Fruit fly (Drosophila melanogaster): ENCODE measurements around the gene ema.

Gene ema

DNA sequence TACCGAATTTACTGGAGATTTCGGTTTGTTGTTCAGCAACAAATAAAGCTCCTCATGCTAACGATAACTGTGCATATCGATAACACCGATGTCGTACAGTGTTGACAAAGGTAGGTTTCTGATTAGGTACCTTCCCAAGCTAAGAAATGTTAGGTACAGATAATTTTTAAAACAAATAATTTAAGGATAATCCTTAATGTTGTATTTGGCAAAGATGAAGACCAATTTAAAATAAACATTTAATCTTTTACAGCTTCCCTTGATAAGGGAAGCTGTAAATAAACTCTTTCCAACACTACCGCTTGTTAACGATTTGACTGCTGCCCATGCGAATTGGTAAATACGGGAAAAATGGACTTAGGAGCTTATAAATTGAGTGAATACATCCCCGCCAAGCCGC is 1.5 kb upstream of the ema start, which contains the start of the genes Ttc1 and CG14882 (continued):
- TF ChIP-seq Side (GFP tag; optimal IDR thresholded peaks at IDR 0.05) (peak; percentile 85), ro (GFP tag; IDR thresholded peaks at IDR 0.05) (no peak; the same call in 1 of the 2 replicates), zen (tag; optimal IDR thresholded peaks at IDR 0.05) (peak; percentile 25), CG2199 (GFP tag; IDR thresholded peaks at IDR 0.05) (peak; percentile 74; the same call in 1 of the 3 replicates), E2f1 (GFP tag; IDR thresholded peaks at IDR 0.05) (peak; percentile 70), CG17385 (GFP tag; optimal IDR thresholded peaks at IDR 0.05) (peak; percentile 84), caup (GFP tag; optimal IDR thresholded peaks at IDR 0.05; ENCODE audit: severe bottlenecking) (peak; percentile 83), CG10321 (GFP tag; IDR thresholded peaks at IDR 0.05) (peak; percentile 73), gem (tag; optimal IDR thresholded peaks at IDR 0.05) (peak; percentile 91), CG12155 (GFP tag; optimal IDR thresholded peaks at IDR 0.05) (peak; percentile 84), tap (tag; optimal IDR thresholded peaks at IDR 0.05) (no peak), CG3847 (GFP tag; IDR thresholded peaks at IDR 0.05) (peak; percentile 91), CG32767 (GFP tag; IDR thresholded peaks at IDR 0.05) (peak; percentile 92), MBD-R2 (GFP tag; IDR thresholded peaks at IDR 0.05) (peak; percentile 93), Poxn (GFP tag; IDR thresholded peaks at IDR 0.05) (peak; percentile 76), mld (GFP tag; IDR thresholded peaks at IDR 0.05; ENCODE audit: partially characterized antibody) (no peak), zfh1 (GFP tag; IDR thresholded peaks at IDR 0.05) (peak; percentile 91), bigmax (GFP tag; optimal IDR thresholded peaks at IDR 0.05) (peak; percentile 0), CG42726 (GFP tag; IDR thresholded peaks at IDR 0.05; ENCODE audit: partially characterized antibody) (no peak), CG10147 (GFP tag; optimal IDR thresholded peaks at IDR 0.05) (peak; percentile 58), sd (tag; optimal IDR thresholded peaks at IDR 0.05) (no peak), CG17802 (tag; optimal IDR thresholded peaks at IDR 0.05) (no peak), dimm (GFP tag; IDR thresholded peaks at IDR 0.05) (peak; percentile 85), CG1529 (GFP tag; optimal IDR thresholded peaks at IDR 0.05) (peak; percentile 62), hth (optimal IDR thresholded peaks at IDR 0.05) (no peak), fd96Cb (tag; optimal IDR thresholded peaks at IDR 0.05) (peak; percentile 51), CG8359 (GFP tag; optimal IDR thresholded peaks at IDR 0.05; ENCODE audit: borderline replicate concordance) (no peak), lola (GFP tag; optimal IDR thresholded peaks at IDR 0.05) (peak in 1 of 3 experiments; percentile 82), eyg (GFP tag; optimal IDR thresholded peaks at IDR 0.05) (peak; percentile 56), tll (GFP tag; optimal IDR thresholded peaks at IDR 0.05) (peak in 1 of 2 experiments; percentile 36), ash1 (GFP tag; optimal IDR thresholded peaks at IDR 0.05) (no peak), CG13296 (GFP tag; optimal IDR thresholded peaks at IDR 0.05) (peak; percentile 83), sqz (GFP tag; optimal IDR thresholded peaks at IDR 0.05) (no peak), wek (GFP tag; optimal IDR thresholded peaks at IDR 0.05) (no peak), pho (GFP tag; optimal IDR thresholded peaks at IDR 0.05) (peak; percentile 90), Aef1 (GFP tag; IDR thresholded peaks at IDR 0.05) (peak; percentile 76), CG33557 (GFP tag; optimal IDR thresholded peaks at IDR 0.05) (peak; percentile 66), CG11093 (GFP tag; IDR thresholded peaks at IDR 0.05) (peak; percentile 36; the same call in 1 of the 3 replicates), CG34224 (GFP tag; IDR thresholded peaks at IDR 0.05; ENCODE audit: partially characterized antibody) (peak; percentile 54; the same call in 2 of the 3 replicates), aop (GFP tag; IDR thresholded peaks at IDR 0.05) (no peak; the same call in 1 of the 2 replicates), pfk (GFP tag; optimal IDR thresholded peaks at IDR 0.05) (no peak), B-H2 (GFP tag; optimal IDR thresholded peaks at IDR 0.05) (peak; percentile 62), psq (GFP tag; optimal IDR thresholded peaks at IDR 0.05) (peak; percentile 68), p53 (GFP tag; optimal IDR thresholded peaks at IDR 0.05) (peak; percentile 54), Dfd (GFP tag; optimal IDR thresholded peaks at IDR 0.05) (no peak), klu (GFP tag; IDR thresholded peaks at IDR 0.05) (peak; percentile 61), Dip3 (GFP tag; optimal IDR thresholded peaks at IDR 0.05) (peak; percentile 90), slou (GFP tag; optimal IDR thresholded peaks at IDR 0.05) (peak; percentile 74), CG18764 (GFP tag; optimal IDR thresholded peaks at IDR 0.05) (peak; percentile 71), mirr (GFP tag; optimal IDR thresholded peaks at IDR 0.05) (peak; percentile 52)
